Worm (Caenorhabditis elegans) whole organism, L4/young adult: ENCODE measurements around the gene clec-181.

Experiments used
- W03F9.2 ChIP-seq: fragments of 150-350 bp; optimal IDR thresholded peaks from 2 replicates; lab custom pipeline; 2014; ENCODE audit warnings: missing biosample characterization, missing genetic modification characterization
- dao-5 ChIP-seq: sonication (generic microtip); optimal IDR thresholded peaks from 2 replicates; lab custom pipeline; 2016; ENCODE audit warnings: missing genotype, missing genetic modification characterization, moderate library complexity, missing compliant biosample characterization
- him-1 ChIP-seq: sonication (generic microtip); optimal IDR thresholded peaks from 2 replicates; lab custom pipeline; 2016; ENCODE audit warnings: missing genotype, missing genetic modification reagents, missing genetic modification characterization, missing compliant biosample characterization

clec-181 gene

ce11 chrIV:8608204-8608603 lies 12.3 kb downstream of the clec-181 start:
- TF ChIP-seq him-1 (tag; lab: Kevin White, UChicago) (no peak), W03F9.2 (tag; lab: Kevin White, UChicago) (no peak), dao-5 (tag; lab: Kevin White, UChicago) (no peak)

DNA sequence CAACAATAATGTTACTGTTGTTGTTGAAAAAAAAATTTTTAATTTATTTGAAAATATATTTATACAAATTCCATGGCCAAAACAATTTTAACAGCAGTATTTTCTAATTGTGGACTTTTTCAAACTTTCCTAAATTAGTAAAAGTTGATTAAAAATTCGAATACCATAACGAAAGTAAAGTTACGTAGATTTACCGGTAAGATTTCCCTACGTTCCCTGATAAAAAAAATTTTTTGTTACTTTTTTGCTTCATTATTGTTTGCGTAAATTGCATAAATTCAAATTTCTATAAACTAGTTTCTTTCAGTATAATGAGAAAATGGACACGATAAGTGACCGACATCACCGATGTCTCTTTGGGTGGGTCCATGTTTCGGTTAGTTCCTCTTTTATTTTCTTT lies 13.1 kb downstream of the clec-181 start, which contains the start of gene F42A9.6:
Gene F42A9.6 (plus strand): TSS at position 301 of the 400 bp plus-strand sequence.
- TF ChIP-seq him-1 (tag; lab: Kevin White, UChicago) (no peak), W03F9.2 (tag; lab: Kevin White, UChicago) (no peak)

DNA sequence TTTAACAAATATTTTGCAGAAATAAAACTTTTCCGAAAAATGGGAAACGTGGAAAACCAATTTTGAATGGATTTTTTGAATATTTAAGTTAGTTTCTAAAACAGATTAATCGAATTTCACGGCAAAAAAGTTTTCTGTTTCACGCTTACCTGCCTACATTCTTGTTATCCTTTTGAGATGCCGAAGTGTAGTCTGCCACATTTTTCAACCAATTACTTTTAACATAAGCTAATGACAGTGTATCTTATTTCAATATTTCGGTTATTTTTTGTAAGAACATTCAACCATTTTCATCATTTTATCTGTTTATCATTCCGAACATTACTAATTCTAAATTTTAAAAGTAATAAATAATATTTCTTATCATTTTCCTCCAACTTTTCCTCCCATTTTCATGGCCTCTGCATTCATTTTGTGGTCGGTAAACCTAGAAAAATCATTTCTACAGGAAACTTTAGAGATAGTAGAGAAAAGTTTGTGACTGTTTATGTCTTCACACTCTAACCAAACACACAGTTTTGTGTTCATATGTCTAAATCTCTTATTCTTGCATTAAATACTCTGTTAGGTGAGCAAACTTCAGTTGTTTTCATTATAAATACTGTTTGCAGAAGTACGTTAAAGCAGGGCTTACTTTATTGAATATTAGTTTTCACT lies 16.1 kb downstream of the clec-181 start, which contains the start of the genes F42A9.17 and cyp-33E2:
Gene F42A9.17 (minus strand): TSS at position 51 of the 657 bp plus-strand sequence.
Gene cyp-33E2 (plus strand): TSS at position 449 of the 657 bp plus-strand sequence.
- TF ChIP-seq him-1 (tag; lab: Kevin White, UChicago), result no peak
- TF ChIP-seq W03F9.2 (tag; lab: Kevin White, UChicago), result peak; percentile 28
- no peak for TF ChIP-seq dao-5 (tag; lab: Kevin White, UChicago)

DNA sequence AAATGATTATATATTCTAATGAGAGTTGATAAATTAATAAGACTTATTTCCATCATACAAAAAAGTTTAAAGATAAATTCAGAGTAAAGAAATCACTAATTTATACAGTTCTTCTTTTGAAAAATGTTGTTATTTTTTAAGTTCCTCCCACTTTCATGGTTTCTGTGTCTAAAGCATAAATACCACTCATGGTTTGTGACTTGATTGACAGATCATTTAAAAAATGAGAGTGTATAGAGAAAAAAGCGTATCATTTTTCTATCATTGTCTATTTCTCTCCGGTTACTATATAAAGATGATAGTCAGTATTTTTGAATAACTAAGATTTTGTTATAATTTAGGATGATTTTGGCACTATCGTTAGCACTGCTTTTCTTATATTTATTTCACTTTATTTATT lies 18.8 kb downstream of the clec-181 start, which contains the start of gene cyp-33E3:
Gene cyp-33E3 (plus strand): TSS at position 316 of the 400 bp plus-strand sequence.
- no peak for TF ChIP-seq W03F9.2 (tag; lab: Kevin White, UChicago)
- no peak for TF ChIP-seq him-1 (tag; lab: Kevin White, UChicago)
- TF ChIP-seq dao-5 (tag; lab: Kevin White, UChicago), result no peak

- TF ChIP-seq dao-5 (tag; lab: Kevin White, UChicago), result no peak
- TF ChIP-seq him-1 (tag; lab: Kevin White, UChicago), result no peak
- no peak for TF ChIP-seq W03F9.2 (tag; lab: Kevin White, UChicago)
Observed at ce11 chrIV:8615314-8615713, 19.4 kb downstream of the clec-181 start.

- TF ChIP-seq dao-5 (tag; lab: Kevin White, UChicago), result no peak
- TF ChIP-seq W03F9.2 (tag; lab: Kevin White, UChicago), result no peak
- TF ChIP-seq him-1 (tag; lab: Kevin White, UChicago), result no peak
Observed at ce11 chrIV:8617047-8617446, 21.2 kb downstream of the clec-181 start, which contains the start of the genes F42A9.7 and F42A9.3. Gene F42A9.7, minus strand, starts transcription at chrIV:8617147. Gene F42A9.3, plus strand, starts transcription at chrIV:8617260.

DNA sequence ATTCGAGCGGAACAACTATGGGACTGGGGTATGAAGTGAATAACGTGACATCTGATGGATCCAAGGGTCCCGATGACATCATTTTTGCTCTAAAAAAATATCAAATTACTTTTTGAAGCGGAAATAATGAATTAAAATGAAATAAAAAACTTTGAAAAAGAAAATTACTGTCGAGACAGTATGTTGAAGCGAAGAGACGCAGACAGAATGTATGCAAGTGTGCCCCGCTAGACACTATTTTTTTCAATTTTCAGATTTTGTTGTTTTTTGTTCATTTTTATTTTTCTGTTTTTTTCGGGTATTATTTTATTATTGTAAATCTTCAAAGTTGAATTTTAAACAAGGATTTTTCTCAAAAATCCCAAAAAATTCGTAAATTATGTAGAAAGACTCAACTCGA lies 22.8 kb downstream of the clec-181 start, which contains the start of gene F42A9.8:
Gene F42A9.8 (minus strand): TSS at position 88 of the 400 bp plus-strand sequence.
- TF ChIP-seq W03F9.2 (tag; lab: Kevin White, UChicago) (peak; percentile 20), dao-5 (tag; lab: Kevin White, UChicago) (no peak), him-1 (tag; lab: Kevin White, UChicago) (no peak)

DNA sequence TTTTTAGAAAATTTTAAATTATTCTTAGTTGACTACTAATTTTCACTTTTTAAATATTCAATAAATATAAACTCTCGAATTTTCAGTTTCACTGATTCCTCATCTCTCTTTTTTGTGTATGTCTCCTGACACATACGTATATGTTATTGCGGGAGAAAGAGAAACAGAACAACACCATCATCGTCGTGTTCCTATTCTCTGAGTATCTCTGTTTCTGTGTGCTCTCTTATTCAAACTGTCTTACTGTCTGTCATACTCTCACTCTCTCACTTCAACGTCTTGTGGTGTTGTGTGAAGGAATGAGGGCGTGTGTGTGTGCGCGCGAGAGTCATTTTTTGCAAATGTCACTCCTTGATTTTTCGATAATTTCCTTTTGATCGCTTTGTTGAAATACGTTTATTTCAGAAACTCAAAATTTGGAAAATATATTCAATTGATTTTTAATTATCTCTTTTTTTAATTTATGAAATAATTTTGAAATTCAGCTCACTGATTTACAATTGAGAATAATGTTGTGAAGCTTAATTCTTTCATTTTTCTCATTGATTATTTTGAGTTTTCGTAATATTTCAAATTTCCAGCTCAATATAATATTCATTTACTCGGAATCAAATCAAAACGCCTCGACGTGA lies 24.4 kb downstream of the clec-181 start, which contains the start of gene lin-49:
Gene lin-49 (plus strand): TSS at position 582 of the 632 bp plus-strand sequence.
- TF ChIP-seq him-1 (tag; lab: Kevin White, UChicago) (no peak), W03F9.2 (tag; lab: Kevin White, UChicago) (peak; percentile 61)

DNA sequence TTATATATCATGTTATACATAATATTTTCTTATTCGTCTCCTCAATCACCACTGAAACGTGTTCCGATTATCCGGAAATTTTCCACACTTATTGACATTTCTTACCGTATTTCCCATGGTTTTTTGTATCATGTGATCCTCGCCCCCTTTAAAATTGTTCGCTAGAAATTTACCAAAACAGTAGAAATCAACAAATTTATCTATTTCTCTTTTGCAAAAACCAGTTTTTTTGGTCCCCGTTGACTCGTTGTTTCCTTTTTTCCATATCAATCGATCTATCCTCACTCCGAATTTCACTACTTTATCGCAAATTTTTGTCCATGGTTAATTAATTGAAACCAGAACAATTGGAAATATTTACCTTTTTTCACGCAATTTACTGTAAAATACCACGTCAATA lies 29.9 kb downstream of the clec-181 start:
- TF ChIP-seq dao-5 (tag; lab: Kevin White, UChicago) (no peak), W03F9.2 (tag; lab: Kevin White, UChicago) (no peak), him-1 (tag; lab: Kevin White, UChicago) (no peak)

DNA sequence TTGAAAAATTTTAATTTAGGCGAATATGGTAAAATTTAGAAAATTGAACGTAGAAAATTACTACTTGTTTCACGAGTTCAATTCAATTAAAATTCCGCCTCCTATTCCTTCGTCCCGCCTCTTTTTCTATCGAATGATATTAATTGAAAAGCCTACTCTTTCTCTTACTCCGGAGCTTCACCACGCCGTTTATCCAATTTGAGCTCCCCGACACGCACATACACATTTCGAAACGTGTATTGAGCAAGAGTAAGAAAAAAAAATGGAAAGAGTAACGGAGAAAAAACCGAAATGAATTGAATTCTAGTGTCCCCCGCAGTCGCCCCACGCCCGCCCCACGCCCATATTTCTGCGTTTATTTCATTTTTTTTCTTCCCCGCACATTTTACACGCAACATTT lies 30.4 kb downstream of the clec-181 start:
- TF ChIP-seq dao-5 (tag; lab: Kevin White, UChicago) (no peak), him-1 (tag; lab: Kevin White, UChicago) (no peak), W03F9.2 (tag; lab: Kevin White, UChicago) (no peak)

ce11 chrIV:8627328-8627727 lies 31.5 kb downstream of the clec-181 start, which contains the start of gene F42A9.11:
Gene F42A9.11, plus strand, starts transcription at chrIV:8627637.
- no peak for TF ChIP-seq him-1 (tag; lab: Kevin White, UChicago)
- no peak for TF ChIP-seq dao-5 (tag; lab: Kevin White, UChicago)
- no peak for TF ChIP-seq W03F9.2 (tag; lab: Kevin White, UChicago)

- TF ChIP-seq him-1 (tag; lab: Kevin White, UChicago) (no peak), W03F9.2 (tag; lab: Kevin White, UChicago) (no peak), dao-5 (tag; lab: Kevin White, UChicago) (no peak)
Observed at ce11 chrIV:8628262-8628661, 32.4 kb downstream of the clec-181 start.

DNA sequence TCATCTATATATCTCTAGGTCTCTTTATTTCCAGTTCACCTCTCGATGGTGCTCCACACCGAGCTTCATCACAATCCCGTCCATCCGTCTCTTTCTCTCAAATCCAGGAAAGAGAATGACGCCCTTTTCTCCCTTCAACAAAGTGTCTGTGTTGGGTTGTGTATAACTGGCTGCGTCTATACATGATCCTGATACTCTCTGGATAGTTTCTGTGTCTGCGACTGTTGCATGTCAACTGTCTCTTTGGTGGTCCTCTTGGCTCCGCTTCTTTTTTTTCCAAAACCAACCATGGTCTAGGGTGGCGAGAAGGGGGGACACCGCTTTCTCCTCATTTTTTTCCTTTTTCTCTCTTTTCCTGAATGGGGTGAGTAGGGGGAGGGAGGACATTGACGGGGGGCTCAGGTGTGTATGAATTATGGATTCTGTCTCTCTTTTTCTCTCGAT lies 33.8 kb downstream of the clec-181 start:
- TF ChIP-seq him-1 (tag; lab: Kevin White, UChicago) (peak; percentile 67), dao-5 (tag; lab: Kevin White, UChicago) (no peak), W03F9.2 (tag; lab: Kevin White, UChicago) (no peak)
